Fruit fly (Drosophila melanogaster) whole organism, embryonic: ENCODE data around the gene COX7AL2.

Source experiments
- B-H2 ChIP-seq: fragments of 200-800 bp; sonication (Bioruptor generic); optimal IDR thresholded peaks from 2 replicates; lab custom pipeline; 2018; ENCODE audit warnings: missing biosample characterization, mild to moderate bottlenecking, missing genetic modification characterization
- CG10543 ChIP-seq: fragments of 200-800 bp; sonication (Bioruptor generic); optimal IDR thresholded peaks from 3 replicates; lab custom pipeline; 2017; ENCODE audit warnings: missing biosample characterization, mild to moderate bottlenecking, missing genetic modification characterization, moderate library complexity
- CG11085 ChIP-seq: fragments of 200-800 bp; sonication (Bioruptor generic); IDR thresholded peaks from 2 replicates; pipeline ENCODE4 v1.3.6; 2022; ENCODE audit warnings: missing biosample characterization, missing genetic modification characterization
- CG12071 ChIP-seq: fragments of 200-800 bp; sonication (Bioruptor generic); optimal IDR thresholded peaks from 3 replicates; lab custom pipeline; 2018; ENCODE audit warnings: missing biosample characterization, mild to moderate bottlenecking, missing genetic modification characterization
- CG1233 ChIP-seq: fragments of 200-800 bp; sonication (Bioruptor generic); optimal IDR thresholded peaks from 4 replicates; lab custom pipeline; 2018; ENCODE audit warnings: missing biosample characterization, mild to moderate bottlenecking, missing genetic modification characterization
- CG12659 ChIP-seq: fragments of 200-800 bp; sonication (Bioruptor generic); optimal IDR thresholded peaks from 3 replicates; lab custom pipeline; 2017; ENCODE audit warnings: mild to moderate bottlenecking, missing biosample characterization, missing genetic modification reagents, missing genetic modification characterization
- CG12769 ChIP-seq: fragments of 200-800 bp; sonication (Bioruptor generic); optimal IDR thresholded peaks from 2 replicates; lab custom pipeline; 2019; ENCODE audit warnings: missing biosample characterization, mild to moderate bottlenecking, missing genetic modification characterization, moderate library complexity
- CG14441 ChIP-seq: fragments of 200-800 bp; sonication (Bioruptor generic); IDR thresholded peaks from 2 replicates; pipeline ENCODE4 v1.3.6; 2022; ENCODE audit warnings: missing biosample characterization, missing genetic modification characterization
- CG15011 ChIP-seq: fragments of 200-800 bp; sonication (Bioruptor generic); optimal IDR thresholded peaks from 3 replicates; lab custom pipeline; 2018; ENCODE audit warnings: missing biosample characterization, mild to moderate bottlenecking, missing genetic modification characterization
- CG15073 ChIP-seq: fragments of 200-800 bp; sonication (Bioruptor generic); optimal IDR thresholded peaks from 2 replicates; lab custom pipeline; 2016; ENCODE audit warnings: missing biosample characterization, missing genetic modification characterization
- CG1529 ChIP-seq: fragments of 200-800 bp; sonication (Bioruptor generic); optimal IDR thresholded peaks from 3 replicates; lab custom pipeline; 2018; ENCODE audit warnings: missing biosample characterization, missing genetic modification characterization
- CG17328 ChIP-seq: fragments of 200-800 bp; sonication (Bioruptor generic); IDR thresholded peaks from 2 replicates; pipeline ENCODE4 v1.3.6; 2022; ENCODE audit warnings: missing biosample characterization, missing genetic modification characterization
- CG17385 ChIP-seq: fragments of 200-800 bp; sonication (Bioruptor generic); optimal IDR thresholded peaks from 3 replicates; lab custom pipeline; 2018; ENCODE audit warnings: missing biosample characterization, mild to moderate bottlenecking, missing genetic modification characterization
- CG18619 ChIP-seq: fragments of 200-800 bp; sonication (Bioruptor generic); optimal IDR thresholded peaks from 3 replicates; lab custom pipeline; 2017; ENCODE audit warnings: missing biosample characterization, mild to moderate bottlenecking, missing genetic modification characterization
- CG18764 ChIP-seq: fragments of 200-800 bp; sonication (Bioruptor generic); optimal IDR thresholded peaks from 3 replicates; lab custom pipeline; 2016; ENCODE audit warnings: missing biosample characterization, missing genetic modification characterization
- CG2678 ChIP-seq: fragments of 200-800 bp; sonication (Bioruptor generic); optimal IDR thresholded peaks from 3 replicates; lab custom pipeline; 2019; ENCODE audit warnings: missing biosample characterization, mild to moderate bottlenecking, missing genetic modification characterization, moderate library complexity
- CG2712 ChIP-seq: fragments of 200-800 bp; optimal IDR thresholded peaks from 3 replicates; lab custom pipeline; 2019; ENCODE audit warnings: missing biosample characterization, mild to moderate bottlenecking, missing genetic modification characterization, moderate library complexity
- CG32772 ChIP-seq: fragments of 200-800 bp; sonication (Bioruptor generic); IDR thresholded peaks from 2 replicates; pipeline ENCODE4 v1.3.6; 2022; ENCODE audit warnings: missing biosample characterization, missing genetic modification characterization
- CG4424 ChIP-seq: fragments of 200-800 bp; sonication (Bioruptor generic); optimal IDR thresholded peaks from 3 replicates; lab custom pipeline; 2016; ENCODE audit warnings: missing biosample characterization, missing genetic modification characterization
- CG5245 ChIP-seq: fragments of 200-800 bp; sonication (Bioruptor generic); optimal IDR thresholded peaks from 3 replicates; lab custom pipeline; 2016; ENCODE audit warnings: missing biosample characterization, missing genetic modification characterization
- CG8290 ChIP-seq, 3 experiments: fragments of 200-800 bp; sonication (Bioruptor generic); optimal IDR thresholded peaks; 2 replicates each; lab custom pipeline; 2016 to 2019; ENCODE audit warnings: missing biosample characterization in 3 of 3, missing genetic modification characterization in 3 of 3, mild to moderate bottlenecking in 2 of 3, moderate library complexity in 1 of 3
- CG8765 ChIP-seq: fragments of 200-800 bp; sonication (Bioruptor generic); IDR thresholded peaks from 2 replicates; pipeline ENCODE4 v1.3.6; 2022; ENCODE audit warnings: missing biosample characterization, missing genetic modification characterization
- D19B ChIP-seq: fragments of 200-800 bp; sonication (Bioruptor generic); optimal IDR thresholded peaks from 2 replicates; lab custom pipeline; 2017; ENCODE audit warnings: missing biosample characterization, mild to moderate bottlenecking, missing genetic modification characterization
- Dad ChIP-seq: fragments of 200-800 bp; sonication (Bioruptor generic); optimal IDR thresholded peaks from 3 replicates; lab custom pipeline; 2016; ENCODE audit warnings: missing biosample characterization, missing genetic modification characterization
- Dek ChIP-seq: fragments of 200-800 bp; sonication (Bioruptor generic); optimal IDR thresholded peaks from 3 replicates; lab custom pipeline; 2019; ENCODE audit warnings: missing biosample characterization, mild to moderate bottlenecking, missing genetic modification characterization, moderate library complexity
- Dp ChIP-seq: fragments of 200-800 bp; sonication (Bioruptor generic); optimal IDR thresholded peaks from 2 replicates; lab custom pipeline; 2018; ENCODE audit warnings: missing biosample characterization, mild to moderate bottlenecking, missing genetic modification characterization, moderate library complexity
- ERR ChIP-seq: fragments of 200-800 bp; sonication (Bioruptor generic); optimal IDR thresholded peaks from 2 replicates; lab custom pipeline; 2016; ENCODE audit warnings: missing biosample characterization, missing genetic modification characterization
- Ets65A ChIP-seq: fragments of 200-800 bp; sonication (Bioruptor generic); peaks from one replicate; lab custom pipeline; 2016; ENCODE audit warnings: missing biosample characterization, missing genetic modification characterization
- HmgZ ChIP-seq: fragments of 200-800 bp; sonication (Bioruptor generic); optimal IDR thresholded peaks from 2 replicates; lab custom pipeline; 2018; ENCODE audit warnings: missing biosample characterization, mild to moderate bottlenecking, missing genetic modification characterization
- NFAT ChIP-seq: fragments of 200-800 bp; sonication (Bioruptor generic); IDR thresholded peaks from 2 replicates; pipeline ENCODE4 v1.3.6; 2022; ENCODE audit warnings: missing biosample characterization, missing genetic modification characterization
- Nf-YB ChIP-seq: fragments of 200-800 bp; sonication (Bioruptor generic); optimal IDR thresholded peaks from 3 replicates; lab custom pipeline; 2019; ENCODE audit warnings: missing biosample characterization, mild to moderate bottlenecking, missing genetic modification characterization, moderate library complexity
- NfI ChIP-seq: fragments of 200-800 bp; sonication (Bioruptor generic); optimal IDR thresholded peaks from 3 replicates; lab custom pipeline; 2018; ENCODE audit warnings: missing biosample characterization, mild to moderate bottlenecking, missing genetic modification characterization, moderate library complexity
- PHDP ChIP-seq: fragments of 200-800 bp; sonication (Bioruptor generic); optimal IDR thresholded peaks from 3 replicates; lab custom pipeline; 2018; ENCODE audit warnings: missing biosample characterization, mild to moderate bottlenecking, missing genetic modification characterization, moderate library complexity
- Six4 ChIP-seq: fragments of 200-800 bp; sonication (Bioruptor generic); optimal IDR thresholded peaks from 2 replicates; lab custom pipeline; 2016; ENCODE audit warnings: missing biosample characterization, missing genetic modification characterization
- YL-1 ChIP-seq: fragments of 200-800 bp; sonication (Bioruptor generic); optimal IDR thresholded peaks from 3 replicates; lab custom pipeline; 2017; ENCODE audit warnings: missing biosample characterization, mild to moderate bottlenecking, missing genetic modification characterization
- ase ChIP-seq: fragments of 200-800 bp; sonication (Bioruptor generic); IDR thresholded peaks from 3 replicates; pipeline ENCODE4 v1.3.6; 2022; ENCODE audit warnings: missing biosample characterization, missing genetic modification characterization
- ato ChIP-seq: fragments of 200-800 bp; sonication (Bioruptor generic); IDR thresholded peaks from 2 replicates; pipeline ENCODE4 v1.3.6; 2022; ENCODE audit warnings: missing biosample characterization, missing genetic modification characterization; ENCODE audit not compliant: partially characterized antibody
- gce ChIP-seq: fragments of 200-800 bp; sonication (Bioruptor generic); IDR thresholded peaks from 3 replicates; pipeline ENCODE4 v1.3.6; 2022; ENCODE audit warnings: missing biosample characterization, missing genetic modification characterization
- gem ChIP-seq: fragments of 200-800 bp; sonication (Bioruptor generic); optimal IDR thresholded peaks from 2 replicates; lab custom pipeline; 2019; ENCODE audit warnings: missing biosample characterization, mild to moderate bottlenecking, missing genetic modification characterization, moderate library complexity
- gro ChIP-seq: fragments of 200-800 bp; sonication (Bioruptor generic); optimal IDR thresholded peaks from 2 replicates; lab custom pipeline; 2016; ENCODE audit warnings: missing biosample characterization, missing genetic modification characterization
- her ChIP-seq: fragments of 200-800 bp; sonication (Bioruptor generic); optimal IDR thresholded peaks from 2 replicates; lab custom pipeline; 2016; ENCODE audit warnings: missing biosample characterization, missing genetic modification characterization
- hth ChIP-seq: fragments of >200 bp; optimal IDR thresholded peaks from 2 replicates; lab custom pipeline; 2017; ENCODE audit warnings: inconsistent platforms
- ind ChIP-seq: fragments of 200-800 bp; sonication (Bioruptor generic); optimal IDR thresholded peaks from 3 replicates; lab custom pipeline; 2016; ENCODE audit warnings: missing biosample characterization, missing genetic modification characterization
- inv ChIP-seq: fragments of 200-800 bp; sonication (Bioruptor generic); IDR thresholded peaks from 2 replicates; pipeline ENCODE4 v1.3.6; 2022; ENCODE audit warnings: missing biosample characterization, missing genetic modification characterization; ENCODE audit not compliant: partially characterized antibody
- kay ChIP-seq: fragments of 200-800 bp; sonication (Bioruptor generic); optimal IDR thresholded peaks from 2 replicates; lab custom pipeline; 2016; ENCODE audit warnings: missing biosample characterization, missing genetic modification characterization
- pzg ChIP-seq: fragments of 200-800 bp; sonication (Bioruptor generic); optimal IDR thresholded peaks from 3 replicates; lab custom pipeline; 2018; ENCODE audit warnings: missing biosample characterization, mild to moderate bottlenecking, missing genetic modification characterization, moderate library complexity
- run ChIP-seq: fragments of 200-800 bp; sonication (Bioruptor generic); optimal IDR thresholded peaks from 3 replicates; lab custom pipeline; 2018; ENCODE audit warnings: missing biosample characterization, mild to moderate bottlenecking, missing genetic modification characterization
- shn ChIP-seq: fragments of 200-800 bp; sonication (Bioruptor generic); optimal IDR thresholded peaks from 3 replicates; lab custom pipeline; 2016; ENCODE audit warnings: missing biosample characterization, missing genetic modification characterization
- sim ChIP-seq: fragments of 200-800 bp; sonication (Bioruptor generic); IDR thresholded peaks from 2 replicates; pipeline ENCODE4 v1.3.6; 2022; ENCODE audit warnings: missing biosample characterization, missing genetic modification characterization
- stwl ChIP-seq: fragments of 200-800 bp; sonication (Bioruptor generic); optimal IDR thresholded peaks from 3 replicates; lab custom pipeline; 2018; ENCODE audit warnings: missing biosample characterization, mild to moderate bottlenecking, missing genetic modification characterization, moderate library complexity
- tin ChIP-seq: fragments of 200-800 bp; sonication (Bioruptor generic); optimal IDR thresholded peaks from 3 replicates; lab custom pipeline; 2016; ENCODE audit warnings: missing biosample characterization, missing genetic modification characterization

Gene COX7AL2

DNA sequence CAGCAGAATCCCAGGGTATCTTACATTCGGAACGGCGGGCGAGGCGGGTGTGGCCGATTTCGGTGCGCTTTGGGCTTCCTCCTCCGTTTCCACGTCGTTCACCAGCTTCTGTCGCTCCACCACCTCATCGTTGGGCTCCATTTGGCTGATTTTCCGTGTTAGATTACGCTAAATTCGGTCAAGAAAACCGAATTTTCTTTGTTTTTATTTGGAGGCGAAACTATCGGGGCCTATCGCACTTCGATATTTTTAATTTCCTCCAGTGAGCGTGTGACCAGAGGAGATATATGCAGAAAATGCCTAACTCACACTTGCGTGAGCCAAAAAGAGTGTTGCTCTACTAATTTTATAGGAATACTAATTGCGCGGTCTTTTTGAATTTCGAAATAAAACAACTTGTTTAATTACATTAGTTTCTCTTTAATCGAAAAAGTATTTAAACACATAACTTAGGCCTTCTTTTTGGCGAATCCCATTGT lies 5.5 kb downstream of the COX7AL2 start, which contains the start of gene CG10874 (continued):
- TF ChIP-seq D19B (GFP tag; lab: Kevin White, UChicago) (peak; percentile 95), NFAT (GFP tag; lab: Robert Waterston, UW) (no peak), CG5245 (GFP tag; lab: Kevin White, UChicago) (no peak), ato (GFP tag; lab: Robert Waterston, UW) (no peak), PHDP (peak; percentile 18), pzg (peak; percentile 98), gro (peak; percentile 29), ind (GFP tag; lab: Kevin White, UChicago) (no peak), CG18619 (no peak), ase (no peak), Dp (GFP tag; lab: Kevin White, UChicago) (peak; percentile 99), Nf-YB (GFP tag; lab: Kevin White, UChicago) (peak; percentile 6), CG2712 (tag; lab: Kevin White, UChicago) (peak; percentile 52), CG2678 (no peak), CG8290 (GFP tag; optimal IDR thresholded peaks at IDR 0.05; lab: Kevin White, UChicago) (peak; percentile 23), CG8290 (tag; optimal IDR thresholded peaks at IDR 0.05; lab: Kevin White, UChicago) (peak in 1 of 2 experiments; percentile 62), sim (GFP tag; lab: Robert Waterston, UW) (no peak), inv (GFP tag; lab: Robert Waterston, UW) (no peak), Six4 (no peak), CG12769 (peak; percentile 10), CG15011 (GFP tag; lab: Kevin White, UChicago) (no peak), shn (no peak), CG17385 (GFP tag; lab: Kevin White, UChicago) (no peak), CG12071 (GFP tag; lab: Kevin White, UChicago) (no peak), CG1233 (GFP tag; lab: Kevin White, UChicago) (no peak), kay (GFP tag; lab: Kevin White, UChicago) (no peak), CG15073 (no peak), NfI (GFP tag; lab: Kevin White, UChicago) (peak; percentile 31), hth (lab: Kevin White, UChicago) (no peak), Ets65A (GFP tag; lab: Kevin White, UChicago) (peak; percentile 90), gem (tag; lab: Kevin White, UChicago) (peak; percentile 4), CG4424 (GFP tag; lab: Kevin White, UChicago) (no peak), CG12659 (peak; percentile 12), stwl (tag; lab: Kevin White, UChicago) (peak; percentile 56), Dad (no peak), her (GFP tag; lab: Kevin White, UChicago) (peak; percentile 100), CG10543 (GFP tag; lab: Kevin White, UChicago) (peak; percentile 3), CG17328 (GFP tag; lab: Robert Waterston, UW) (no peak), YL-1 (GFP tag; lab: Kevin White, UChicago) (peak; percentile 88), CG32772 (GFP tag; lab: Robert Waterston, UW) (no peak), gce (GFP tag; lab: Robert Waterston, UW) (no peak), Dek (tag; lab: Kevin White, UChicago) (peak; percentile 17), run (tag; lab: Kevin White, UChicago) (no peak), CG1529 (GFP tag; lab: Kevin White, UChicago) (no peak), B-H2 (GFP tag; lab: Kevin White, UChicago) (peak; percentile 61), CG11085 (GFP tag; lab: Robert Waterston, UW) (no peak), CG18764 (peak; percentile 98), CG8765 (no peak), tin (GFP tag; lab: Kevin White, UChicago) (no peak), HmgZ (tag; lab: Kevin White, UChicago) (peak; percentile 60), ERR (GFP tag; lab: Kevin White, UChicago) (no peak), CG14441 (GFP tag; lab: Robert Waterston, UW) (no peak)
